Worm (Caenorhabditis elegans) whole organism, midembryonic: ENCODE results near the gene T07A5.1.

Experiments used
- T22C8.4 ChIP-seq: fragments of 200-800 bp; sonication (Bioruptor generic); IDR thresholded peaks from 2 replicates; pipeline ENCODE4 v1.3.6; 2022; ENCODE audit warnings: missing genetic modification characterization, missing compliant biosample characterization
- cog-1 ChIP-seq: sonication (generic microtip); optimal IDR thresholded peaks from 2 replicates; lab custom pipeline; 2016; ENCODE audit warnings: missing genetic modification characterization, missing compliant biosample characterization
- flt-1 ChIP-seq: fragments of 200-800 bp; sonication (Bioruptor generic); IDR thresholded peaks from 2 replicates; pipeline ENCODE4 v1.3.6; 2022; ENCODE audit warnings: missing genetic modification characterization, missing compliant biosample characterization
- klf-2 ChIP-seq: fragments of 200-800 bp; sonication (Bioruptor generic); conservative IDR thresholded peaks from 2 replicates; pipeline ENCODE4 v1.3.6; 2022; ENCODE audit warnings: missing genetic modification reagents, missing genetic modification characterization, missing compliant biosample characterization
- med-1 ChIP-seq: sonication (generic microtip); optimal IDR thresholded peaks from 2 replicates; lab custom pipeline; 2017; ENCODE audit warnings: missing genetic modification characterization, mild to moderate bottlenecking, missing compliant biosample characterization, antibody characterized with exemption, missing genetic modification reagents; ENCODE audit not compliant: insufficient read depth
- ref-1 ChIP-seq: fragments of 200-800 bp; sonication (Bioruptor generic); conservative IDR thresholded peaks from 2 replicates; pipeline ENCODE4 v1.3.6; 2022; ENCODE audit warnings: missing genetic modification reagents, missing genetic modification characterization, missing compliant biosample characterization
- tab-1 ChIP-seq: fragments of 200-800 bp; sonication (Bioruptor generic); IDR thresholded peaks from 2 replicates; pipeline ENCODE4 v1.3.6; 2022; ENCODE audit warnings: missing genetic modification characterization, missing compliant biosample characterization
- ztf-23 ChIP-seq: fragments of 200-800 bp; sonication (Bioruptor generic); IDR thresholded peaks from 2 replicates; pipeline ENCODE4 v1.3.6; 2022; ENCODE audit warnings: missing genetic modification reagents, missing genetic modification characterization, missing compliant biosample characterization
- ztf-29 ChIP-seq: fragments of 200-800 bp; sonication (Bioruptor generic); IDR thresholded peaks from 2 replicates; pipeline ENCODE4 v1.3.6; 2022; ENCODE audit warnings: missing genetic modification reagents, missing genetic modification characterization, missing compliant biosample characterization

DNA sequence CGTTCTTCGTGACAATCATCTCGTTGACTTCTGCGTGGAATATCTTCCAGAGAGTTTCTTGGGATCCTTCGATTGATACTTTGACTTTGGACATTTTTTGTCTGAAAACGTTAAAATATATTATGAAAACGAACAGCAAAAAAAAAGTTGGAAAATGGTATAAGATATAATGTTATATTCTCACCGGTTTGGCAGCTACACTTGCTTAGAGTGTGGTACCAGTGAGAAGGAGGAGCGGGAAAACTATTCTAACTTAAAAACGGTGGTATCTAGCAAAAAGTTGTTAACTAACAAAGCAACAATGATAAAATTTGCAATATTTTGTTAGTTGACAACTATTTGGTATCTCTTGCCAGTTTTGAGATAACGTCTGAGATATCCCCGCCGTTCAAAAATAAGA, 35.8 kb upstream of the T07A5.1 start, which contains the start of gene tbx-9:
- TF ChIP-seq cog-1 (no peak), ztf-23 (GFP tag; lab: Robert Waterston, UW) (no peak), med-1 (GFP tag; lab: Kevin White, UChicago) (no peak), T22C8.4 (GFP tag; lab: Robert Waterston, UW) (no peak), ref-1 (GFP tag; lab: Robert Waterston, UW) (no peak), tab-1 (GFP tag; lab: Robert Waterston, UW) (no peak), flt-1 (GFP tag; lab: Robert Waterston, UW) (no peak), ztf-29 (GFP tag; lab: Robert Waterston, UW) (no peak), klf-2 (GFP tag; lab: Robert Waterston, UW) (no peak)
